Worm (Caenorhabditis elegans) whole organism, mixed stage, embryonic: Measurements from ENCODE around the gene morc-1.

Experiments
- M03D4.4 ChIP-seq: sonication (generic microtip); optimal IDR thresholded peaks from 2 replicates; lab custom pipeline; 2017; ENCODE audit warnings: mild to moderate bottlenecking, missing genetic modification characterization, missing compliant biosample characterization
- bed-3 ChIP-seq: fragments of 200-800 bp; sonication (Bioruptor generic); optimal IDR thresholded peaks from 3 replicates; lab custom pipeline; 2018; ENCODE audit warnings: mild to moderate bottlenecking, missing genetic modification characterization, moderate library complexity, missing compliant biosample characterization
- blmp-1 ChIP-seq: fragments of 150-350 bp; optimal IDR thresholded peaks from 2 replicates; lab custom pipeline; 2014; ENCODE audit warnings: missing biosample characterization, missing genetic modification characterization
- ceh-39 ChIP-seq: fragments of 150-350 bp; optimal IDR thresholded peaks from 2 replicates; lab custom pipeline; 2014; ENCODE audit warnings: missing biosample characterization, missing genetic modification characterization
- ceh-43 ChIP-seq: fragments of 200-800 bp; sonication (Bioruptor generic); optimal IDR thresholded peaks from 2 replicates; lab custom pipeline; 2018; ENCODE audit warnings: mild to moderate bottlenecking, missing genetic modification characterization, moderate library complexity, missing compliant biosample characterization
- ces-1 ChIP-seq: fragments of 150-350 bp; optimal IDR thresholded peaks from 2 replicates; lab custom pipeline; 2014; ENCODE audit warnings: missing biosample characterization, missing genetic modification reagents, missing genetic modification characterization
- cnd-1 ChIP-seq: fragments of 200-800 bp; sonication (Bioruptor generic); optimal IDR thresholded peaks from 2 replicates; lab custom pipeline; 2018; ENCODE audit warnings: mild to moderate bottlenecking, missing genetic modification characterization, missing compliant biosample characterization
- drap-1 ChIP-seq: fragments of 200-800 bp; sonication (Bioruptor generic); optimal IDR thresholded peaks from 3 replicates; lab custom pipeline; 2018; ENCODE audit warnings: mild to moderate bottlenecking, missing genetic modification characterization, missing compliant biosample characterization
- elt-1 ChIP-seq: sonication (generic microtip); optimal IDR thresholded peaks from 2 replicates; lab custom pipeline; 2017; ENCODE audit warnings: missing genetic modification characterization, mild to moderate bottlenecking, missing compliant biosample characterization, antibody characterized with exemption, moderate library complexity, borderline replicate concordance; ENCODE audit not compliant: insufficient read depth
- flh-1 ChIP-seq: fragments of 200-800 bp; sonication (Bioruptor generic); optimal IDR thresholded peaks from 2 replicates; lab custom pipeline; 2018; ENCODE audit warnings: mild to moderate bottlenecking, missing genetic modification characterization, moderate library complexity, missing compliant biosample characterization
- ham-2 ChIP-seq: fragments of 200-800 bp; sonication (Bioruptor generic); optimal IDR thresholded peaks from 2 replicates; lab custom pipeline; 2018; ENCODE audit warnings: mild to moderate bottlenecking, missing genetic modification characterization, missing compliant biosample characterization
- hlh-1 ChIP-seq: fragments of 150-350 bp; optimal IDR thresholded peaks from 2 replicates; lab custom pipeline; 2014; ENCODE audit warnings: missing biosample characterization, missing genetic modification reagents, missing genetic modification characterization
- lin-13 ChIP-seq: fragments of 150-350 bp; optimal IDR thresholded peaks from 2 replicates; lab custom pipeline; 2014; ENCODE audit warnings: missing biosample characterization, missing genetic modification characterization
- lin-32 ChIP-seq: fragments of 200-800 bp; sonication (Bioruptor generic); optimal IDR thresholded peaks from 2 replicates; lab custom pipeline; 2018; ENCODE audit warnings: mild to moderate bottlenecking, missing genetic modification characterization, missing compliant biosample characterization
- lsy-2 ChIP-seq: fragments of 150-350 bp; optimal IDR thresholded peaks from 2 replicates; lab custom pipeline; 2014; ENCODE audit warnings: missing biosample characterization, missing genetic modification characterization
- mab-5 ChIP-seq: fragments of 150-350 bp; optimal IDR thresholded peaks from 2 replicates; lab custom pipeline; 2014; ENCODE audit warnings: missing biosample characterization, missing genetic modification characterization
- mep-1 ChIP-seq: fragments of 150-350 bp; optimal IDR thresholded peaks from 2 replicates; lab custom pipeline; 2017; ENCODE audit warnings: missing biosample characterization, missing genetic modification reagents, missing genetic modification characterization, inconsistent platforms
- mls-2 ChIP-seq: sonication (generic microtip); optimal IDR thresholded peaks from 2 replicates; lab custom pipeline; 2016; ENCODE audit warnings: mild to moderate bottlenecking, missing genetic modification characterization, moderate library complexity, missing compliant biosample characterization
- nhr-2 ChIP-seq: fragments of 150-350 bp; optimal IDR thresholded peaks from 2 replicates; lab custom pipeline; 2014; ENCODE audit warnings: missing biosample characterization, missing genetic modification characterization
- nhr-237 ChIP-seq: fragments of 150-350 bp; optimal IDR thresholded peaks from 2 replicates; lab custom pipeline; 2014; ENCODE audit warnings: missing biosample characterization, missing genetic modification characterization
- nhr-28 ChIP-seq: fragments of 150-350 bp; optimal IDR thresholded peaks from 2 replicates; lab custom pipeline; 2014; ENCODE audit warnings: missing biosample characterization, missing genetic modification characterization
- nhr-76 ChIP-seq: sonication (generic microtip); optimal IDR thresholded peaks from 2 replicates; lab custom pipeline; 2017; ENCODE audit warnings: missing biosample characterization, missing genetic modification characterization
- pha-4 ChIP-seq: fragments of 150-350 bp; optimal IDR thresholded peaks from 2 replicates; lab custom pipeline; 2018; ENCODE audit warnings: missing biosample characterization, missing genetic modification reagents, missing genetic modification characterization
- sem-2 ChIP-seq: fragments of 200-800 bp; sonication (Bioruptor generic); optimal IDR thresholded peaks from 2 replicates; lab custom pipeline; 2018; ENCODE audit warnings: mild to moderate bottlenecking, missing genetic modification characterization, missing compliant biosample characterization
- snpc-4 ChIP-seq: fragments of 150-350 bp; optimal IDR thresholded peaks from 2 replicates; lab custom pipeline; 2014; ENCODE audit warnings: missing biosample characterization, missing genetic modification characterization
- tbx-8 ChIP-seq: fragments of 200-800 bp; sonication (Bioruptor generic); optimal IDR thresholded peaks from 2 replicates; lab custom pipeline; 2018; ENCODE audit warnings: mild to moderate bottlenecking, missing genetic modification characterization, moderate library complexity, missing compliant biosample characterization
- unc-120 ChIP-seq: sonication (generic microtip); optimal IDR thresholded peaks from 2 replicates; lab custom pipeline; 2017; ENCODE audit warnings: missing genetic modification characterization, missing compliant biosample characterization; ENCODE audit not compliant: poor library complexity, severe bottlenecking
- unc-39 ChIP-seq: fragments of 150-350 bp; optimal IDR thresholded peaks from 2 replicates; lab custom pipeline; 2014; ENCODE audit warnings: missing biosample characterization, missing genetic modification characterization
- unc-62 ChIP-seq: fragments of 150-350 bp; optimal IDR thresholded peaks from 2 replicates; lab custom pipeline; 2014; ENCODE audit warnings: missing biosample characterization, missing genetic modification reagents, missing genetic modification characterization
- zip-8 ChIP-seq: fragments of 150-350 bp; optimal IDR thresholded peaks from 2 replicates; lab custom pipeline; 2014; ENCODE audit warnings: missing biosample characterization, missing genetic modification characterization

The morc-1 gene

ce11 chrIII:5185620-5186019 lies 21.1 kb downstream of the morc-1 start, which contains the start of gene pup-2:
pup-2 (plus strand) TSS chrIII:5185920.
- TF ChIP-seq unc-39 (tag; lab: Kevin White, UChicago) (no peak), nhr-237 (tag; lab: Kevin White, UChicago) (no peak), mls-2 (tag; lab: Kevin White, UChicago) (no peak), unc-62 (no peak), hlh-1 (tag; lab: Kevin White, UChicago) (no peak), ham-2 (GFP tag; lab: Kevin White, UChicago) (no peak)

ce11 chrIII:5183372-5183771 lies 23.3 kb downstream of the morc-1 start:
- TF ChIP-seq ceh-39 (tag; lab: Kevin White, UChicago) (no peak), unc-62 (peak; percentile 1), elt-1 (no peak), ces-1 (peak; percentile 62), mab-5 (tag; lab: Kevin White, UChicago) (no peak), pha-4 (tag; lab: Kevin White, UChicago) (no peak), lin-32 (GFP tag; lab: Kevin White, UChicago) (peak; percentile 89), cnd-1 (tag; lab: Kevin White, UChicago) (peak; percentile 85)

- TF ChIP-seq hlh-1 (tag; lab: Kevin White, UChicago) (no peak), zip-8 (tag; lab: Kevin White, UChicago) (no peak), flh-1 (GFP tag; lab: Kevin White, UChicago) (no peak), tbx-8 (no peak), lsy-2 (tag; lab: Kevin White, UChicago) (no peak), nhr-237 (tag; lab: Kevin White, UChicago) (no peak), elt-1 (no peak), ham-2 (GFP tag; lab: Kevin White, UChicago) (no peak), bed-3 (no peak), lin-13 (tag; lab: Kevin White, UChicago) (no peak), mep-1 (tag; lab: Kevin White, UChicago) (no peak)
- TF ChIP-seq, all 35 proteins: peak for 0
Measured at ce11 chrIII:5181641-5182040, 25.1 kb downstream of the morc-1 start.

- TF ChIP-seq snpc-4 (no peak), blmp-1 (tag; lab: Kevin White, UChicago) (no peak), nhr-76 (tag; lab: Kevin White, UChicago) (no peak), zip-8 (tag; lab: Kevin White, UChicago) (peak; percentile 42), drap-1 (GFP tag; lab: Kevin White, UChicago) (no peak), nhr-2 (tag; lab: Kevin White, UChicago) (no peak), tbx-8 (no peak)
Measured at ce11 chrIII:5181217-5181616, 25.5 kb downstream of the morc-1 start.

- TF ChIP-seq flh-1 (GFP tag; lab: Kevin White, UChicago): no peak
- no peak for TF ChIP-seq nhr-28 (tag; lab: Kevin White, UChicago)
- peak; percentile 31 for TF ChIP-seq unc-120 (tag; lab: Kevin White, UChicago)
Measured at ce11 chrIII:5180588-5180987, 26.1 kb downstream of the morc-1 start.

ce11 chrIII:5179166-5179565 lies 27.5 kb downstream of the morc-1 start:
- TF ChIP-seq mab-5 (tag; lab: Kevin White, UChicago) (no peak), sem-2 (no peak), snpc-4 (no peak), ceh-43 (no peak), blmp-1 (tag; lab: Kevin White, UChicago) (no peak), tbx-8 (no peak), nhr-76 (tag; lab: Kevin White, UChicago) (no peak), M03D4.4 (no peak), cnd-1 (tag; lab: Kevin White, UChicago) (no peak), hlh-1 (tag; lab: Kevin White, UChicago) (no peak), unc-120 (tag; lab: Kevin White, UChicago) (no peak), nhr-2 (tag; lab: Kevin White, UChicago) (no peak)
